Worm (Caenorhabditis elegans) whole organism, L4 larva: ENCODE data around the gene W06H8.6.
A peak's percentile ranks its signal among the peaks of the same experiment; 100 is the strongest.

Experiments used
- D1046.2 ChIP-seq: fragments of 200-800 bp; sonication (Bioruptor generic); IDR thresholded peaks from 2 replicates; pipeline ENCODE4 v1.3.6; 2022; ENCODE audit warnings: missing genetic modification characterization, missing compliant biosample characterization
- F37D6.2 ChIP-seq: sonication (generic microtip); optimal IDR thresholded peaks from 2 replicates; lab custom pipeline; 2016; ENCODE audit warnings: mild to moderate bottlenecking, missing genetic modification characterization, missing compliant biosample characterization
- F49E8.2 ChIP-seq: sonication (generic microtip); optimal IDR thresholded peaks from 2 replicates; lab custom pipeline; 2016; ENCODE audit warnings: missing compliant biosample characterization, mild to moderate bottlenecking, missing genetic modification characterization, borderline replicate concordance
- R02D3.7 ChIP-seq: fragments of 150-350 bp; sonication (generic microtip); optimal IDR thresholded peaks from 3 replicates; lab custom pipeline; 2014; ENCODE audit warnings: missing biosample characterization, missing genetic modification characterization
- T20F7.1 ChIP-seq: fragments of 200-800 bp; sonication (Bioruptor generic); optimal IDR thresholded peaks from 2 replicates; lab custom pipeline; 2018; ENCODE audit warnings: mild to moderate bottlenecking, missing genetic modification characterization, missing compliant biosample characterization
- T26A8.4 ChIP-seq: fragments of 200-800 bp; sonication (Bioruptor generic); IDR thresholded peaks from 2 replicates; pipeline ENCODE4 v1.3.6; 2022; ENCODE audit warnings: missing genetic modification characterization, missing compliant biosample characterization
- Y48G9A.11 ChIP-seq: fragments of 200-800 bp; sonication (Bioruptor generic); IDR thresholded peaks from 2 replicates; pipeline ENCODE4 v1.3.6; 2022; ENCODE audit warnings: missing genetic modification reagents, missing genetic modification characterization, missing compliant biosample characterization
- Y75B8A.6 ChIP-seq: fragments of 200-800 bp; sonication (Bioruptor generic); IDR thresholded peaks from 2 replicates; pipeline ENCODE4 v1.3.6; 2022; ENCODE audit warnings: missing genetic modification reagents, missing genetic modification characterization, missing compliant biosample characterization
- ZK337.2 ChIP-seq: fragments of 200-800 bp; sonication (Bioruptor generic); IDR thresholded peaks from 2 replicates; pipeline ENCODE4 v1.3.6; 2022; ENCODE audit warnings: missing genetic modification reagents, missing genetic modification characterization, missing compliant biosample characterization
- ZK546.5 ChIP-seq, 2 experiments: sonication (generic microtip); optimal IDR thresholded peaks; 2 replicates each; lab custom pipeline; 2017; ENCODE audit warnings: missing biosample characterization in 2 of 2, missing genetic modification characterization in 2 of 2
- aha-1 ChIP-seq: fragments of 150-350 bp; peaks from one replicate; lab custom pipeline; 2014; ENCODE audit warnings: missing biosample characterization, missing genetic modification characterization
- aly-2 ChIP-seq: sonication (generic microtip); optimal IDR thresholded peaks from 2 replicates; lab custom pipeline; 2018; ENCODE audit warnings: missing biosample characterization, missing genetic modification characterization
- arid-1 ChIP-seq: fragments of 200-800 bp; sonication (Bioruptor generic); conservative IDR thresholded peaks from 2 replicates; pipeline ENCODE4 v1.3.6; 2022; ENCODE audit warnings: missing genetic modification reagents, missing genetic modification characterization, missing compliant biosample characterization
- ceh-20 ChIP-seq: fragments of 200-800 bp; sonication (Bioruptor generic); IDR thresholded peaks from 2 replicates; pipeline ENCODE4 v1.3.6; 2022; ENCODE audit warnings: missing genetic modification reagents, missing genetic modification characterization, missing compliant biosample characterization
- ceh-62 ChIP-seq: sonication (generic microtip); optimal IDR thresholded peaks from 2 replicates; lab custom pipeline; 2017; ENCODE audit warnings: missing biosample characterization, missing genetic modification characterization
- daf-16 ChIP-seq, 3 experiments: sonication (generic microtip); optimal IDR thresholded peaks; 2 replicates each; lab custom pipeline; 2016 to 2017; ENCODE audit warnings: missing genetic modification characterization in 3 of 3, missing genetic modification reagents in 3 of 3, mild to moderate bottlenecking in 2 of 3, missing compliant biosample characterization in 2 of 3, missing biosample characterization in 1 of 3, moderate library complexity in 1 of 3
- dmd-6 ChIP-seq: fragments of 200-800 bp; sonication (Bioruptor generic); IDR thresholded peaks from 2 replicates; pipeline ENCODE4 v1.3.6; 2022; ENCODE audit warnings: missing genetic modification reagents, missing genetic modification characterization, missing compliant biosample characterization
- dmd-8 ChIP-seq: fragments of 200-800 bp; sonication (Bioruptor generic); IDR thresholded peaks from 2 replicates; pipeline ENCODE4 v1.3.6; 2022; ENCODE audit warnings: missing genetic modification characterization, missing compliant biosample characterization
- dmd-9 ChIP-seq: fragments of 200-800 bp; sonication (Bioruptor generic); IDR thresholded peaks from 2 replicates; pipeline ENCODE4 v1.3.6; 2022; ENCODE audit warnings: missing genetic modification reagents, missing genetic modification characterization, missing compliant biosample characterization
- dve-1 ChIP-seq: sonication (generic microtip); optimal IDR thresholded peaks from 2 replicates; lab custom pipeline; 2017; ENCODE audit warnings: antibody characterized with exemption, mild to moderate bottlenecking, missing genetic modification characterization, missing compliant biosample characterization; ENCODE audit not compliant: insufficient read depth
- gei-8 ChIP-seq: fragments of 200-800 bp; sonication (Bioruptor generic); optimal IDR thresholded peaks from 2 replicates; lab custom pipeline; 2018; ENCODE audit warnings: mild to moderate bottlenecking, missing genetic modification characterization, missing compliant biosample characterization
- hlh-30 ChIP-seq: sonication (generic microtip); optimal IDR thresholded peaks from 2 replicates; lab custom pipeline; 2017; ENCODE audit warnings: antibody characterized with exemption, mild to moderate bottlenecking, missing genetic modification characterization, missing compliant biosample characterization; ENCODE audit not compliant: insufficient read depth
- hmg-1.1 ChIP-seq: fragments of 200-800 bp; sonication (Bioruptor generic); IDR thresholded peaks from 2 replicates; pipeline ENCODE4 v1.3.6; 2022; ENCODE audit warnings: missing genetic modification reagents, missing genetic modification characterization, missing compliant biosample characterization
- jun-1 ChIP-seq: fragments of 150-350 bp; optimal IDR thresholded peaks from 2 replicates; lab custom pipeline; 2014; ENCODE audit warnings: missing biosample characterization, missing genetic modification reagents, missing genetic modification characterization
- lim-7 ChIP-seq: fragments of 200-800 bp; sonication (Bioruptor generic); IDR thresholded peaks from 2 replicates; pipeline ENCODE4 v1.3.6; 2022; ENCODE audit warnings: missing genetic modification characterization, missing compliant biosample characterization
- lin-38 ChIP-seq: fragments of 200-800 bp; sonication (Bioruptor generic); IDR thresholded peaks from 2 replicates; pipeline ENCODE4 v1.3.6; 2022; ENCODE audit warnings: missing genetic modification reagents, missing genetic modification characterization, missing compliant biosample characterization
- mdl-1 ChIP-seq, 2 experiments: fragments of 150-350 bp in 1 of 2; sonication (generic microtip) in 1 of 2; optimal IDR thresholded peaks; 2 replicates each; lab custom pipeline; 2014 to 2017; ENCODE audit warnings: missing biosample characterization in 2 of 2, missing genetic modification characterization in 2 of 2
- mep-1 ChIP-seq: fragments of 150-350 bp; sonication (generic microtip); optimal IDR thresholded peaks from 3 replicates; lab custom pipeline; 2014; ENCODE audit warnings: missing biosample characterization, missing genetic modification characterization
- nhr-11 ChIP-seq: fragments of 150-350 bp; optimal IDR thresholded peaks from 2 replicates; lab custom pipeline; 2014; ENCODE audit warnings: missing biosample characterization, missing genetic modification characterization
- nhr-111 ChIP-seq: fragments of 200-800 bp; sonication (Bioruptor generic); optimal IDR thresholded peaks from 2 replicates; lab custom pipeline; 2018; ENCODE audit warnings: mild to moderate bottlenecking, missing genetic modification characterization, missing compliant biosample characterization
- nhr-237 ChIP-seq: sonication (generic microtip); optimal IDR thresholded peaks from 2 replicates; lab custom pipeline; 2017; ENCODE audit warnings: missing biosample characterization, missing genetic modification characterization
- nhr-25 ChIP-seq: sonication (generic microtip); optimal IDR thresholded peaks from 2 replicates; lab custom pipeline; 2017; ENCODE audit warnings: missing genetic modification characterization, mild to moderate bottlenecking, missing compliant biosample characterization, antibody characterized with exemption, moderate library complexity, borderline replicate concordance; ENCODE audit not compliant: insufficient read depth
- nhr-28 ChIP-seq: fragments of 150-350 bp; optimal IDR thresholded peaks from 2 replicates; lab custom pipeline; 2014; ENCODE audit warnings: missing biosample characterization, missing genetic modification characterization
- nhr-41 ChIP-seq: fragments of 200-800 bp; sonication (Bioruptor generic); IDR thresholded peaks from 2 replicates; pipeline ENCODE4 v1.3.6; 2022; ENCODE audit warnings: missing genetic modification reagents, missing genetic modification characterization, missing compliant biosample characterization
- nhr-76 ChIP-seq: fragments of 150-350 bp; optimal IDR thresholded peaks from 2 replicates; lab custom pipeline; 2014; ENCODE audit warnings: missing biosample characterization, missing genetic modification characterization
- pqm-1 ChIP-seq: sonication (generic microtip); optimal IDR thresholded peaks from 2 replicates; lab custom pipeline; 2017; ENCODE audit warnings: missing biosample characterization, missing genetic modification characterization
- sdz-12 ChIP-seq: fragments of 200-800 bp; sonication (Bioruptor generic); optimal IDR thresholded peaks from 2 replicates; lab custom pipeline; 2018; ENCODE audit warnings: mild to moderate bottlenecking, missing genetic modification characterization, missing compliant biosample characterization
- set-16 ChIP-seq: fragments of 200-800 bp; sonication (Bioruptor generic); IDR thresholded peaks from 2 replicates; pipeline ENCODE4 v1.3.6; 2022; ENCODE audit warnings: missing genetic modification reagents, missing genetic modification characterization, missing compliant biosample characterization
- skn-1 ChIP-seq: fragments of 150-350 bp; optimal IDR thresholded peaks from 2 replicates; lab custom pipeline; 2014; ENCODE audit warnings: missing biosample characterization, missing genetic modification characterization
- snpc-1.2 ChIP-seq: fragments of 200-800 bp; sonication (Bioruptor generic); IDR thresholded peaks from 2 replicates; pipeline ENCODE4 v1.3.6; 2022; ENCODE audit warnings: missing genetic modification reagents, missing genetic modification characterization, missing compliant biosample characterization
- spr-3 ChIP-seq: fragments of 200-800 bp; sonication (Bioruptor generic); optimal IDR thresholded peaks from 2 replicates; lab custom pipeline; 2018; ENCODE audit warnings: mild to moderate bottlenecking, missing genetic modification characterization, missing compliant biosample characterization
- tag-97 ChIP-seq: fragments of 200-800 bp; sonication (Bioruptor generic); IDR thresholded peaks from 2 replicates; pipeline ENCODE4 v1.3.6; 2022; ENCODE audit warnings: missing genetic modification characterization, missing compliant biosample characterization
- tra-1 ChIP-seq: fragments of 200-800 bp; sonication (Bioruptor generic); IDR thresholded peaks from 2 replicates; pipeline ENCODE4 v1.3.6; 2022; ENCODE audit warnings: missing genetic modification reagents, missing genetic modification characterization, missing compliant biosample characterization
- unc-39 ChIP-seq: sonication (generic microtip); optimal IDR thresholded peaks from 2 replicates; lab custom pipeline; 2017; ENCODE audit warnings: missing biosample characterization, missing genetic modification characterization
- unc-62 ChIP-seq, 3 experiments: fragments of 150-350 bp in 1 of 3; sonication (generic microtip); optimal IDR thresholded peaks in 2 of 3; peaks in 1 of 3; 1 replicate in 1 of 3; 2 replicates in 2 of 3; lab custom pipeline; 2014 to 2017; ENCODE audit warnings: missing biosample characterization in 3 of 3, missing genetic modification characterization in 3 of 3, missing genetic modification reagents in 3 of 3, missing genotype in 1 of 3
- ztf-11 ChIP-seq: fragments of 150-350 bp; optimal IDR thresholded peaks from 2 replicates; lab custom pipeline; 2014; ENCODE audit warnings: missing biosample characterization, missing genetic modification characterization
- ztf-7 ChIP-seq: fragments of 150-350 bp; optimal IDR thresholded peaks from 2 replicates; lab custom pipeline; 2014; ENCODE audit warnings: missing biosample characterization, missing genetic modification characterization

The W06H8.6 gene

ce11 chrV:6222779-6223276 lies 4.0 kb downstream of the W06H8.6 start:
- TF ChIP-seq nhr-11 (tag; lab: Kevin White, UChicago) (peak; percentile 23), nhr-25 (peak; percentile 18), T20F7.1 (GFP tag; lab: Kevin White, UChicago) (peak; percentile 2), dve-1 (tag; lab: Kevin White, UChicago) (peak; percentile 42), R02D3.7 (tag; lab: Kevin White, UChicago) (no peak), ceh-62 (tag; lab: Kevin White, UChicago) (no peak), pqm-1 (tag; lab: Kevin White, UChicago) (peak; percentile 35), aly-2 (no peak), nhr-28 (peak; percentile 15), spr-3 (no peak), D1046.2 (GFP tag; lab: Robert Waterston, UW) (peak; percentile 31; the same call in 1 of the 2 replicates), gei-8 (GFP tag; lab: Kevin White, UChicago) (peak; percentile 8), jun-1 (tag; lab: Kevin White, UChicago) (peak; percentile 50), T26A8.4 (GFP tag; lab: Robert Waterston, UW) (0 out of 2 replicates have a peak, but pooled peaks have one; percentile 12), Y48G9A.11 (GFP tag; lab: Robert Waterston, UW) (no peak), daf-16 (GFP tag; optimal IDR thresholded peaks at IDR 0.05; lab: Kevin White, UChicago) (no peak), daf-16 (tag; optimal IDR thresholded peaks at IDR 0.05; lab: Kevin White, UChicago) (peak; percentile 40), unc-62 (GFP tag; optimal IDR thresholded peaks at IDR 0.05 in 1 of 2; lab: Kevin White, UChicago) (peak in 1 of 2 experiments; percentile 99), unc-62 (tag; optimal IDR thresholded peaks at IDR 0.05; lab: Kevin White, UChicago) (no peak), lin-38 (GFP tag; lab: Robert Waterston, UW) (no peak), tra-1 (peak; percentile 13; the same call in 1 of the 2 replicates)

ce11 chrV:6222171-6222733 lies 4.6 kb downstream of the W06H8.6 start:
- no peak for TF ChIP-seq ceh-20
- no peak for TF ChIP-seq nhr-237
- no peak for TF ChIP-seq F37D6.2 (tag; lab: Kevin White, UChicago)
- no peak for TF ChIP-seq nhr-41 (GFP tag; lab: Robert Waterston, UW)
- TF ChIP-seq mdl-1 (tag; optimal IDR thresholded peaks at IDR 0.05; lab: Kevin White, UChicago), result peak in 1 of 2 experiments; percentile 12
- no peak for TF ChIP-seq unc-39 (tag; lab: Kevin White, UChicago)
- TF ChIP-seq lim-7 (GFP tag; lab: Robert Waterston, UW), result no peak
- TF ChIP-seq snpc-1.2, result 0 out of 2 replicates have a peak, but pooled peaks have one; percentile 11
- no peak for TF ChIP-seq pqm-1 (tag; lab: Kevin White, UChicago)
- peak; percentile 10; the same call in 1 of the 2 replicates for TF ChIP-seq set-16 (GFP tag; lab: Robert Waterston, UW)
- no peak for TF ChIP-seq arid-1 (GFP tag; lab: Robert Waterston, UW)
- TF ChIP-seq aha-1, result peak; percentile 86
- peak; percentile 10 for TF ChIP-seq nhr-111
- TF ChIP-seq ZK337.2 (GFP tag; lab: Robert Waterston, UW), result no peak
- peak; percentile 37 for TF ChIP-seq sdz-12
- TF ChIP-seq hlh-30, result no peak
- TF ChIP-seq hmg-1.1 (GFP tag; lab: Robert Waterston, UW), result 0 out of 2 replicates have a peak, but pooled peaks have one; percentile 9
- TF ChIP-seq mep-1, result no peak
- peak in 1 of 2 experiments; percentile 97 for TF ChIP-seq unc-62 (GFP tag; optimal IDR thresholded peaks at IDR 0.05 in 1 of 2; lab: Kevin White, UChicago)
- TF ChIP-seq unc-62 (tag; optimal IDR thresholded peaks at IDR 0.05; lab: Kevin White, UChicago), result no peak
- TF ChIP-seq tag-97 (GFP tag; lab: Robert Waterston, UW), result no peak
- no peak for TF ChIP-seq ztf-7 (tag; lab: Kevin White, UChicago)
- no peak for TF ChIP-seq nhr-28
- no peak for TF ChIP-seq F49E8.2 (tag; lab: Kevin White, UChicago)
- no peak for TF ChIP-seq nhr-76 (tag; lab: Kevin White, UChicago)
- 0 out of 2 replicates have a peak, but pooled peaks have one; percentile 3 for TF ChIP-seq Y75B8A.6 (GFP tag; lab: Robert Waterston, UW)
- no peak for TF ChIP-seq dmd-6
- no peak for TF ChIP-seq T20F7.1 (GFP tag; lab: Kevin White, UChicago)
- no peak for TF ChIP-seq ZK546.5 (tag; optimal IDR thresholded peaks at IDR 0.05; lab: Kevin White, UChicago)
- TF ChIP-seq skn-1, result no peak
- no peak for TF ChIP-seq dmd-9
- TF ChIP-seq ztf-11 (tag; lab: Kevin White, UChicago), result no peak
- TF ChIP-seq dmd-8, result 0 out of 2 replicates have a peak, but pooled peaks have one; percentile 8
